Worm (Caenorhabditis elegans): ENCODE results near the gene tmem-231.

The tmem-231 gene

DNA sequence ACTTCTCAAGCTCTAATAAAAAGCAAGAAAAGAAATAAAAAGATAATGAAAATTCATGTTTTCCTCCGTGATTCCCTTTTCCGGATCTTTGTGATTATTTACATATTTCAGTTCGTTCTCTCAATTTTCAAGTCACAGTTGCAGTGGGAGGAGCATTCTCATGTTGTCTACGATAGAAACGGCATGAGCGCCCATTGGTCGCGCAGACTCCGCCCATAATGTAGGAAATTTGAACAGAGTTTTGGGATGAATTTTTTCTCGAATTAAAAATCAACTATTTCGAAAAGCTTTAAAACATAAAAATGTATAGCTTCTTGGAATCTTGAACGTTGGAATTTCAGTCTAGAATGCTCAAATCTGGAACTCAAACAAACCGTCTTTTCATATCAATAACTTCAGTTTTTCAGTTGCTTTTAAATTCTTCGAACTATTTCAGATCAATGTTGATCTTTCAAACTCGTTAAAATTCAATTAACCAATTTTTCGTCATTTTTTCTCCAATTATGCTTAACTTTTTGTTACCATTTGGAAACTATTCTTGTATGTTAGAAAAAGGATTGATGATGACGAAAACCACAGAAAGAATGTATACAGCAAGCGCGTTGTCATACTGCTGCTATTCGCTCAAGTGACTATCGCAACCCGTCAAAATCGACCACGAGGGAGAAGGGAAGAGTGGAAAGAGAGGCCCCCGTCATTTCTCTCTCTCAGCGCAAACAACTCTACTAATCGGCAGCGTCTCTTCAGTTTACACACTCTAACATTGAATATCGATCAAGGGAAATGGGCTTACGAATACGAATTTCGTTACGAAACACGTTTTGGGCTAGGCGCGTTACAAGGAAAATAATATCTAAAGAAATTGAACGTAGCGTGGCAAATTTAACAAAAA is 5.2 kb downstream of the tmem-231 start:
- no peak for TF ChIP-seq unc-62 (GFP tag; optimal IDR thresholded peaks at IDR 0.05)

DNA sequence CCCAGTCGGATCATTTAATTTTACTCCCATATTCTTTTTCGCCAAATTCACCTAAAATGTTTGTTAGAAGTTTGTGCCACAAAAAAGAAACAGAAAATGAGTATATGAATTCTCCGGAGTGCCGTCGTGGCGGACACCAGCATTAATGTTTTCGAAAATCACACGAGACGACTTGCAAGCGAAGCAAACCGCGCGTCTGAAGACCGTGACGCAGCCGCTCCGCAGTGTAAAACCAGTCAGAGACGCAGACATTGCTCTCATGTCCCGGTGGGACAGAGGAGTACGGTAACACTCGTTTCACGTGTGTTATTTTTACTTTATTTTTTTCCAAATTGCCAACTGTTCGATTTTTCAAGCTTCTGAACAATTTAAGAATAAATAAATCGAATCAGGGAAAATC is 6.1 kb downstream of the tmem-231 start, which contains the start of the genes T26A8.4 and pdtf-1:
Gene T26A8.4 (minus strand): TSS at position 185 of the 400 bp plus-strand sequence.
Gene pdtf-1 (plus strand): TSS at position 330 of the 400 bp plus-strand sequence.
- peak; percentile 19 for TF ChIP-seq unc-62 (GFP tag; optimal IDR thresholded peaks at IDR 0.05)

DNA sequence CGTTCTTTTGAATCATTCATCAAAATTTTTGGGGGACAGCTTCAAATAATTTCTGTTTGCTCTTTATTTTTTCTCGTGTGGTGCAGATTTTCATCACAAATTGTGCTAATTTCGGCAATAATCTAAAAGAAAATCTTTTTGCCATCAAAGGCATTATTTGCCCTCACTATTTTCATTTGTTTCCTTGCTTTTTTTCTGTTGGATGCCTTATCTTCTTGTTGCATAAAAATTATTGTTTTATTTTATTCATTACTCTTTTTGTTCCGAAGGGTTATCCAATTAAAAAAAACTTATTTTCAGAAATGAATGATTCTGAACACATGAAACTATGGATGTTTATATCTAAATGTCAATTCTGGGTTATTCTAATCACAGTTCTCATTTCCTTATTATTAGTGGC is 20.3 kb downstream of the tmem-231 start, which contains the start of gene T01B11.1:
Gene T01B11.1 (plus strand): TSS at position 301 of the 400 bp plus-strand sequence.
- TF ChIP-seq unc-62 (GFP tag; optimal IDR thresholded peaks at IDR 0.05), result no peak

DNA sequence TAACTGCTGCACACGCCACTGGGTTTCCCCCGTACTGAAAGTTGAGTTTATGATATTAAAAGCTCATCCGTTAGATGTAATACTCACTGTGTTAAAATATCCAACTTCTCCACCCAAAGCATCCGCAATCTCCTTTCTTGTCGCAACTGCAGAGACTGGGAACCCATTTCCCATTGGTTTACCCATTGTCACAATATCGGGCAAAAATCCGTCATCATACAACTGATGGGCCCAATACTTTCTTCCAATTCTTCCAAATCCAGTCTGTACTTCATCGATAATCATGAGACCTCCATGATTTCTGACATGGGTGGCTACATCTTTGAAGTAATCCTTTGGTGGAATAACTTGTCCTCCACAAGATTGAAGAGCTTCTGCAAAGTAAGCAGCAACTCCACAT is 23.3 kb downstream of the tmem-231 start:
- TF ChIP-seq unc-62 (GFP tag; optimal IDR thresholded peaks at IDR 0.05), result no peak

DNA sequence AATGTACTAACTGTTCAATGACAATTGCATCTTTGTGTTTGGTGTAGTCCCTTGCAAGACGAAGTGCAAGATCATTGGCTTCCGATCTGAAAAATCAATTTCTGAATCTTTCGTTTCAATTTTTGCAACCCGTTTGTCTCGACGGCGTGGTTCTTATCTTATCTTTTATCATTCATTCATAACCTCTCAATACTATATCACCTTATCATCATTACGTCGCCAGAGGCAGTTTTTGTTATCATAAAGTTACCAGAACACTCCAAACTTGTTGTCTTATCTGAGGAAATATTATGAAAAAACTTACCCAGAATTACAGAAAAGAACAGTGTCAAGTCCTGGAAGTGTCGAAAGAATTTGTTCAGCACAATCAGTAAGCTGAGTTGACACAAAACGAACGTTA is 23.9 kb downstream of the tmem-231 start:
- TF ChIP-seq unc-62 (GFP tag; optimal IDR thresholded peaks at IDR 0.05), result no peak

DNA sequence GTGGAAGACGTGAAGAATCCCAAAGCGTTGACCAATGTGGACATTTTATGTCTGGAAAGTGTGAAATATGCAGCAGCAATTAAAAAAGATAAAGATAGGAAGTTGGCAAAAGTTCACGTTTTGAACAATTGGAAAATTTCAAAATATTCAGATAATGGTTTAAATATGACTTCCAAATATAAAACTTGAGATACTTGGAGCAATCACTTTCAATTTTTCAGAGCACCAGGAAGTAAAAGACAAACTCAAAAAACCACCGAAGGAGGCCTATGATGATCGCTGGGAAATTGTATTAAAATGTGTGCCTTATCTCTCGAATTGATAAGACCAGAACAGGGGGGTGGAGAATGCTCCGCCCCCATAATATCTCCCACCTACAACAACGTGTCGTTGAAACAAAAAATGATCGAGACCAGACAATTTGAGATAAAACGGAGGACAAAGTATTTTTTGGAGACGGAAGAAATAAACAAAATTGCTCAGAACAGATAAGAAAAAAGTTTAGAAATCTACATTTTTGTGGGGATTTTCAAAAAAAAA is 25.2 kb downstream of the tmem-231 start, which contains the start of gene eppl-1:
Gene eppl-1 (minus strand): TSS at position 51 of the 540 bp plus-strand sequence.
- TF ChIP-seq unc-62 (GFP tag; optimal IDR thresholded peaks at IDR 0.05), result no peak

DNA sequence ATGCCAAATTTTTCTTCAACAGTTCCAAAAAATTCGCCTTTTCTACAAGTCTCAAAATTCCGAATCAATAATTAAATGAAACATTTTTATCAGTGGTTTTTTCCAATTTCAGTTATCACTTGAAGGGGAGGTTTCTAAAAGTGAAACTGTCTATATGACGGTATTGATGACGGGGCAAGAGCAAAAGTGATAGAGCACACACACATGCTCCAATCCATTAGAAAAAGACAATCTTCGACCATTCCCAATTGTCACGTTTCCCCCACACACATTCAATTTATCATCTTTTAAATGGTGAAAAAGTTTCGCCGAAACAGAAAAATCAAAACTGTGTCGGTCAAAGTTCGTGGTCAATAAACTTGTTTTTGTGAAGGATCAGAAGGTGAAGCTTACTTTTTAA is 26.6 kb downstream of the tmem-231 start:
- no peak for TF ChIP-seq unc-62 (GFP tag; optimal IDR thresholded peaks at IDR 0.05)

DNA sequence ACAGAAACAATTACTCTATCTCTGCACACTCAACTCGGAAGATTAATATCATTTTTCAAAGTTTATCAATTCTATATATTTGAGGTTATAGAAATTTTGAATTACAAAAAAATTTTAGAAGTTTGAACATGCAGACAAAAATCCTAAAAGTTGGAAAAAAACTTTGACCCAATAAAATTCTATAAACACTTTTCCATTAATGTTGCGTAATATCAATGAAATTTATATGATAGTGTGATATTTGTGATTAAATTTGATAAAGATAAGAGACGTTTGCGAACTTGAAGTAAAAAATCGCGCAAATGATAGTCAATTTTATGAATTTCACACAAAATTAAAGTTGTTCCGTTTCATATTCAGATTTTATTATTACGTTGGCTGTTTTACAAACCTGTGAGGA is 27.5 kb downstream of the tmem-231 start:
- no peak for TF ChIP-seq unc-62 (GFP tag; optimal IDR thresholded peaks at IDR 0.05)

DNA sequence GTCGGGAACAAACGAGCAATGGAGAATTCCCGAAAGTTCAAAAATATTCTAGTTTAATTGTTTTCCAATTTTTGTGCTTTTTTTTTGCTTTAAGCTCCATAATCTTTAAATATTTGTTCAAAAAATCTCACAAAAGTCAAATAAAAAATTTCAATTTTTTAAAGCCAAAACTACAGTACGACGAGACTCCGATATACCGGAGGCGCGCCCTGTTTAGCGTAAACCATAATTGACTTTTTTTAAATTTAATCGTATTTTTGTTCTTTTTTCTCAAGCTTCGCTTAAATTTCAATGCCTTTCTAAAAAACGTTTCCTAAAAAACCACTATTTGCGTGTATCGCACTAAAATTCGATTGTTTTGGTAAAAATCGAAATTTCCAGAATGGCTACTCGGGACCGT is 30.3 kb downstream of the tmem-231 start, which contains the start of gene syx-4:
Gene syx-4 (plus strand): TSS at position 382 of the 400 bp plus-strand sequence.
- no peak for TF ChIP-seq unc-62 (GFP tag; optimal IDR thresholded peaks at IDR 0.05)

DNA sequence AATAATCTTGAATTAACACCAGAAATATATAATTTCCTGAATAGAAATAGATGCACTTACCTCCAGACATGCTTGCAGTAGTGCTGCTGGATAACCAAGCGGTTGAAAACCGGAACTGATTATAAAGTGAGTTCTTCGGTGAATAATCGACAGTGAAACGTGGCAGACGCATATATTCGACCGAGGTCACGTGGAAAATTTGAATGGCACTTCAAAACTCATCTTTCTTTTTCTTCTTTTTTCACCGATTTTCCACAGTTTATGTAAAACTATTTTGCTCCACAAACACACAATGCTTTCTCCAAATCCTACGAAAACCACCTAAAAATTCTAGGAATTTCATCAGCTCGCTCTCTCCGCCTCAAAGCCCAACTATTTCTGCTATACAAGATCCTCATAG is 33.6 kb downstream of the tmem-231 start, which contains the start of gene ant-1.4:
Gene ant-1.4 (minus strand): TSS at position 101 of the 400 bp plus-strand sequence.
- no peak for TF ChIP-seq unc-62 (GFP tag; optimal IDR thresholded peaks at IDR 0.05)

DNA sequence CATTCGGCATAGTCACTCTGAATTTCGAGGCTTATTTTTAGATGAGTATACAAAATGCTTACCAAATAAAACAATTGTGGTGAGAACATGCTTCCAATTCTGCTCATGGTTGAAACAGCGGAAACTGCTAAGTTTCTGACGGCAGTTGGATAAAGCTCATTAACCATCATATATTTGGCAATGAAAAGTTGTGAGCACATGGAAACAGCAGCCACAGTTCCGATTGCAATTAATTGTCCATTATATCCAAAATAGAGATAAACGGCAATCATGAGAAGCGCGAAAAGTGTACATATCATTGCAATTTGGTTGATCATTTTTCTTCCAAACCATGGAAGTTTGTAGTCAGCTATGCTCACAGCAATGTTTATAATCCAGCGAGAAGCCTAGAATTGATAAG is 34.6 kb downstream of the tmem-231 start:
- TF ChIP-seq unc-62 (GFP tag; optimal IDR thresholded peaks at IDR 0.05), result no peak

DNA sequence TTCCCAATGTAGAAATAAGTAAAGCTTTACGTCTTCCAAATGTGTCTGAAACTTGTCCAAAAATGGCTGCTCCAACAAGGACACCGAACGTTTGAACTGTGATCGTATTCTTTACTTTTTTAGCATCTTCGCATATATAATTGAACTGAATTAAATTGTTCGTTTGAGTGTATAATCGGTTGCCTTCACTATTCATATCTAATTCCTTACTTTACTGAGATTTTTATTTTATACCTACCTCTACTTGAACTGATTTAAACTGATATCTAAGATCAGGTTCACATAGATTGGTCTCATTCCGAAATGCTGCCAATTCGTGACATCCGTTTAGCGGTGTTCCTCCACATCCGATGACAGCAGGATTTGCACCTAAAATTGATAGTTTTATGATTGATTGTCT is 35.8 kb downstream of the tmem-231 start:
- no peak for TF ChIP-seq unc-62 (GFP tag; optimal IDR thresholded peaks at IDR 0.05)

DNA sequence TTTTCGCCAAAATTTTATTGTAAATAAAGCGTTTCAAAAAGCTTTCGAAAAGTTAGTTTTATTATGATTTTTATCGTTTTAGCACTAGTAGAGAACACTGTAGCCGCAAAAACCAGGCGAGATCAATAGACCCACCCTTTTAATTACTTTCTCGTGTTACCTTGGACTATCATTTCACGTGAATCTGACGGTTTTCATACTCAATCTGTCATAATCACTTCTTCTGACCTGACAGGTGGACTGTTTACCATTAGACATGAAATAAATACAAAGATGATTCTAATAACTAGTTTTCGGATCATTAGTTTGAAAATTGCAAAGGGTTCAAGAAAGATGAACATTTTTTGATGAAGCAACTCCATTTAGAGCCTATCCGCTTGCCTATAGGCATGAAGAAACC is 36.5 kb downstream of the tmem-231 start:
- no peak for TF ChIP-seq unc-62 (GFP tag; optimal IDR thresholded peaks at IDR 0.05)

DNA sequence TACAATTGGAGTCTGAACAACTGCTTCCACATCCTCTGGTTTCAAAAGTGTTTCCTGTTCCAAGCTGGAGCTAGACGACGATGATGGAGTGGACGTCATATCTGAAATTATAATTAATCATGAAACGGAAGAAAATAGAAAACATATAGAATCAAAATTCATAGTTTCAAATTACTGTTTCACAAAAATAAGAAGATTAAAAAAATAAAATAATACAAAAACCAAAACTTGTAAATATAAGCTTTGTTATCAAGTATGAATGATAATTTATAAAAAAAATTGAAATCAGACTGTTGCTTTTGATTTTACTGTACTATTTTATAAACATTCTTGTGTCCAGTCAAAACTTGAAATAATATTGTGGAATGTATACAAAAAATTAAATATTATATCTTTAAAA is 37.1 kb downstream of the tmem-231 start, which contains the start of gene str-176:
Gene str-176 (minus strand): TSS at position 101 of the 400 bp plus-strand sequence.
- TF ChIP-seq unc-62 (GFP tag; optimal IDR thresholded peaks at IDR 0.05), result no peak

DNA sequence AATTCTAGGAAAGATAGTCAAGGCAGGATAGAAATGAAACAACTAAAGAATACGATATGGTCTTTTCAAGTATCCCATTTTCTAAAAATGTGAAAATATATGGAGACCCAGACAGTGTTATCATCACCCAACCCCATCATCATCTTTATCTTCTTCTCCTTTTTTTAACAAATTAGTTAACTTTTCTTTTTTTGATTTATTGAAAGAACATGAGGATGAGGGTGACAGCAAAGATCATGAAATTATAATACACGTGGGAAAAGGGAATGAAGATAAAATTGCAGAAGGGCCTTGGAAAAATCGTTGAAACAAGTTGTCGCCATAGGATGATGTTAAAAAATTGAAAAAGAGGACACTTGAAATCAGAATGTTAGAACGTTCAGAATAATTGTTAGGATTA is 37.6 kb downstream of the tmem-231 start:
- TF ChIP-seq unc-62 (GFP tag; optimal IDR thresholded peaks at IDR 0.05), result no peak

DNA sequence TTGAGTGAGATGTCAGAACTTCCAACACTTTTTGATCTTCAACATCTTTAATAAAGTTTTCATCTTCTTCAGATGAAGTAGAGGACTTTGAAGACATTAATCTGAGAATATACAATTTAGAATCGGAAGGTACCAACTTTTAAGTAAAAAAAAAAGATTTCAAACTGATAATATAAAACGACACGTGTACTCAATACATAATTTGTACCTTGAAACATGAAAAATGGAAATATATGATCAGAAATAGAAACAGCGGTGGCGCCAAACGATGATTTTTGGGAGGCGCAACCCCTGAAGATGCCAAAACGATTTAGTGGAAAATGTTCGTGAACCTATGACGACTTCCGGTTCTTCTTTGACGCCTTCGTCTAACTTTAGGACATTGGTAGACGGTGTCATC is 45.9 kb downstream of the tmem-231 start, which contains the start of gene oat-1:
Gene oat-1 (minus strand): TSS at position 101 of the 400 bp plus-strand sequence.
- TF ChIP-seq unc-62 (GFP tag; optimal IDR thresholded peaks at IDR 0.05), result no peak
